Worm (Caenorhabditis elegans) whole organism, midembryonic: ENCODE results near the gene srg-23.

ENCODE experiments used
- T22C8.4 ChIP-seq: fragments of 200-800 bp; sonication (Bioruptor generic); IDR thresholded peaks from 2 replicates; pipeline ENCODE4 v1.3.6; 2022; ENCODE audit warnings: missing genetic modification characterization, missing compliant biosample characterization
- cog-1 ChIP-seq: sonication (generic microtip); optimal IDR thresholded peaks from 2 replicates; lab custom pipeline; 2016; ENCODE audit warnings: missing genetic modification characterization, missing compliant biosample characterization
- flt-1 ChIP-seq: fragments of 200-800 bp; sonication (Bioruptor generic); IDR thresholded peaks from 2 replicates; pipeline ENCODE4 v1.3.6; 2022; ENCODE audit warnings: missing genetic modification characterization, missing compliant biosample characterization
- klf-2 ChIP-seq: fragments of 200-800 bp; sonication (Bioruptor generic); conservative IDR thresholded peaks from 2 replicates; pipeline ENCODE4 v1.3.6; 2022; ENCODE audit warnings: missing genetic modification reagents, missing genetic modification characterization, missing compliant biosample characterization
- med-1 ChIP-seq: sonication (generic microtip); optimal IDR thresholded peaks from 2 replicates; lab custom pipeline; 2017; ENCODE audit warnings: missing genetic modification characterization, mild to moderate bottlenecking, missing compliant biosample characterization, antibody characterized with exemption, missing genetic modification reagents; ENCODE audit not compliant: insufficient read depth
- ref-1 ChIP-seq: fragments of 200-800 bp; sonication (Bioruptor generic); conservative IDR thresholded peaks from 2 replicates; pipeline ENCODE4 v1.3.6; 2022; ENCODE audit warnings: missing genetic modification reagents, missing genetic modification characterization, missing compliant biosample characterization
- tab-1 ChIP-seq: fragments of 200-800 bp; sonication (Bioruptor generic); IDR thresholded peaks from 2 replicates; pipeline ENCODE4 v1.3.6; 2022; ENCODE audit warnings: missing genetic modification characterization, missing compliant biosample characterization
- ztf-23 ChIP-seq: fragments of 200-800 bp; sonication (Bioruptor generic); IDR thresholded peaks from 2 replicates; pipeline ENCODE4 v1.3.6; 2022; ENCODE audit warnings: missing genetic modification reagents, missing genetic modification characterization, missing compliant biosample characterization
- ztf-29 ChIP-seq: fragments of 200-800 bp; sonication (Bioruptor generic); IDR thresholded peaks from 2 replicates; pipeline ENCODE4 v1.3.6; 2022; ENCODE audit warnings: missing genetic modification reagents, missing genetic modification characterization, missing compliant biosample characterization

srg-23 gene

ce11 chrII:3096857-3097256 lies 897 bp upstream of the srg-23 start, which contains the start of gene Y25C1A.14:
Gene Y25C1A.14, minus strand, starts transcription at chrII:3096957.
- no peak for TF ChIP-seq ztf-29 (GFP tag; lab: Robert Waterston, UW)
- no peak for TF ChIP-seq T22C8.4
- TF ChIP-seq cog-1 (tag; lab: Kevin White, UChicago) = no peak
- TF ChIP-seq klf-2 = no peak
- no peak for TF ChIP-seq ztf-23
- TF ChIP-seq ref-1 (GFP tag; lab: Robert Waterston, UW) = no peak
- no peak for TF ChIP-seq tab-1 (GFP tag; lab: Robert Waterston, UW)
- TF ChIP-seq med-1 (GFP tag; lab: Kevin White, UChicago) = no peak
- no peak for TF ChIP-seq flt-1 (GFP tag; lab: Robert Waterston, UW)

DNA sequence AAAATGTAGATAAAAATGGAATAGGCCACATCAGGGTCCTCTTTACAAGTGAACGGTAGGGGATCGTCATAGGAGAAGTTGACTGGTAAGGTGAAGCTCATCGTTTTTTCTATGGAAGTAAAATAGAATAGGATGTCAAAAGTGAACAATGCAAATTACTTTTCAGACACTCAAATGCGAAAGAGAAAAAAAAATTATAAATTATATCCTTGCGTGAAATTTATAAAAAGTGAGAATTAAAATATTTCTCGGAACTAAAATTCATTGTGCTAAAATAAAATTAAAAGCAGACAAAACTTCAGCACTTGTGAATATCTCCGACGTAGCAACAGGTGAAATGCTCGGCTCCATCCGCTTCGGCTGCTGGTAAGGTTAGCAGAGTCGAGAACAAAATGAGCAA lies 2.6 kb downstream of the srg-23 start, which contains the start of gene srg-22:
Gene srg-22, minus strand, starts transcription at position 101 of the 400 bp plus-strand sequence.
- TF ChIP-seq ztf-29 (GFP tag; lab: Robert Waterston, UW) = no peak

DNA sequence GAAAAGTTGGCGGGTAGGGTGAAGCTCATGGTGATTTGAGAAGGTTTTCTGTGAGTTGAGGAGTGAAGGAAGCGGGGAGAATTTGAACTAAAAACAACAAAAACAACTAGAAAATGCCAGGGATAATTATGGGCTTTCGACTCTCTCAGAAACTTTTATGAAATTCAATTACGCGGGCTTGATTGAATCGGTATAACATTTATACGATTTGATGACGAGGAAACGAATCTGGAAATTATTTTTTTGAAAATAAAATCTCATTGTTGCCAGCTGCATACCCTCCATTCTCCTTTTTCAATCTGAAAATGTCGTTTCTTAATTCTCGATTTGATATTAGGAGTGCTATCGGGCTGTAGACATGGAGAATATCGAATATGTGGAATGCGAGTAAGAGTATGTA lies 4.7 kb downstream of the srg-23 start, which contains the start of gene srg-21:
Gene srg-21, minus strand, starts transcription at position 101 of the 400 bp plus-strand sequence.
- no peak for TF ChIP-seq flt-1 (GFP tag; lab: Robert Waterston, UW)
- no peak for TF ChIP-seq med-1 (GFP tag; lab: Kevin White, UChicago)
- no peak for TF ChIP-seq klf-2
- no peak for TF ChIP-seq tab-1 (GFP tag; lab: Robert Waterston, UW)
- TF ChIP-seq cog-1 (tag; lab: Kevin White, UChicago) = no peak
- TF ChIP-seq ztf-29 (GFP tag; lab: Robert Waterston, UW) = no peak
- no peak for TF ChIP-seq ztf-23
- no peak for TF ChIP-seq ref-1 (GFP tag; lab: Robert Waterston, UW)
- TF ChIP-seq T22C8.4 = no peak

ce11 chrII:3087134-3087533 lies 8.8 kb downstream of the srg-23 start:
- TF ChIP-seq flt-1 (GFP tag; lab: Robert Waterston, UW) = no peak
- TF ChIP-seq ztf-23 = no peak
- TF ChIP-seq ztf-29 (GFP tag; lab: Robert Waterston, UW) = no peak
- no peak for TF ChIP-seq klf-2
- no peak for TF ChIP-seq cog-1 (tag; lab: Kevin White, UChicago)
- no peak for TF ChIP-seq med-1 (GFP tag; lab: Kevin White, UChicago)
- no peak for TF ChIP-seq tab-1 (GFP tag; lab: Robert Waterston, UW)
- no peak for TF ChIP-seq T22C8.4
- no peak for TF ChIP-seq ref-1 (GFP tag; lab: Robert Waterston, UW)

DNA sequence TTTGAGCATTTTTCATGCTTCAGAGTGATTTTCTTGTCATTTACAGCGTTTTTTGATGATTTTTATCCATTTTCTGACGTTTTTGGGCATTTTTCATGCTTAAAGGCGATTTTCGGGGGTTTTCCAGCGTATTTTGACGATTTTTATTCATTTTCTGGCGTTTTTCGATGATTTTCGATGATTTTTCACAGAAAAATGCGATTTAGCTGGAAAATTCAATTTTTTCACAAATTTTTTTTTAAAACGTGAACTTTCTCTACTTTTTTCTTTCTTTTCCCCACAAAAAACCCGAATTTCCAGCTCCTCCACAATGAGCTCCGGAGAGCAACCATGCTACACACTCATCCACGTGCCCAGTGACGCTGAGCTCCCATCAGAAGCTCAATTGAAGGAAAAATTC lies 17.5 kb downstream of the srg-23 start, which contains the start of gene copb-1:
Gene copb-1, plus strand, starts transcription at position 301 of the 400 bp plus-strand sequence.
- TF ChIP-seq flt-1 (GFP tag; lab: Robert Waterston, UW) (no peak), ref-1 (GFP tag; lab: Robert Waterston, UW) (no peak), T22C8.4 (no peak), cog-1 (tag; lab: Kevin White, UChicago) (no peak), ztf-23 (no peak), tab-1 (GFP tag; lab: Robert Waterston, UW) (no peak), klf-2 (no peak), med-1 (GFP tag; lab: Kevin White, UChicago) (no peak), ztf-29 (GFP tag; lab: Robert Waterston, UW) (no peak)

- TF ChIP-seq flt-1 (GFP tag; lab: Robert Waterston, UW) = peak; percentile 64; the same call in 1 of the 2 replicates
- no peak for TF ChIP-seq ztf-29 (GFP tag; lab: Robert Waterston, UW)
- no peak for TF ChIP-seq klf-2
- no peak for TF ChIP-seq tab-1 (GFP tag; lab: Robert Waterston, UW)
- TF ChIP-seq ztf-23 = peak; percentile 63
- no peak for TF ChIP-seq med-1 (GFP tag; lab: Kevin White, UChicago)
- no peak for TF ChIP-seq ref-1 (GFP tag; lab: Robert Waterston, UW)
- TF ChIP-seq T22C8.4 = no peak
- peak; percentile 57 for TF ChIP-seq cog-1 (tag; lab: Kevin White, UChicago)
Measured at ce11 chrII:3076915-3077314, 19.0 kb downstream of the srg-23 start, which contains the start of gene Y25C1A.8. Gene Y25C1A.8, minus strand, starts transcription at chrII:3076959.

- TF ChIP-seq T22C8.4 = 0 out of 2 replicates have a peak, but pooled peaks have one; percentile 15
- no peak for TF ChIP-seq klf-2
- peak; percentile 13; the same call in 1 of the 2 replicates for TF ChIP-seq ztf-29 (GFP tag; lab: Robert Waterston, UW)
Measured at ce11 chrII:3071012-3071749, 24.8 kb downstream of the srg-23 start, which contains the start of gene Y25C1A.7. Gene Y25C1A.7, minus strand, starts transcription at chrII:3071062.

DNA sequence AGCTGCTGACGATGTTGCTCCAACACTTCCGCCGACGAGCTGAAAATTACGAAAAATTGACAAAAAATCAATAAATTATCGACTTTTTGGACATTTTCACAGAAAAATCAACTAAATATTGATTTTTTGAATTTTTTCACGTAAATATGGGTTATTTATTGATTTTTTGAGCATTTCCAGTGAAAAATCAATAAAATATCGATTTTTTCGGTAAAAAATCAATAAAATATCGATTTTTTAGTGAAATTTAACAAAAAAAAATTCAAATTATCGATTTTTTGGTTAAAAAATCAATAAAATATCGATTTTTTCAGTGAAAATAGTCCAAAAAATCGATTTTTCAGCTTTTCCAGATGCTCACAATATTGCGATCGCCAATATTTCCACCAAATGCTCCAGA lies 25.8 kb downstream of the srg-23 start:
- TF ChIP-seq med-1 (GFP tag; lab: Kevin White, UChicago) = no peak
- TF ChIP-seq tab-1 (GFP tag; lab: Robert Waterston, UW) = no peak
- TF ChIP-seq T22C8.4 = peak; percentile 89
- TF ChIP-seq cog-1 (tag; lab: Kevin White, UChicago) = no peak
- TF ChIP-seq ztf-23 = no peak
- no peak for TF ChIP-seq ztf-29 (GFP tag; lab: Robert Waterston, UW)

DNA sequence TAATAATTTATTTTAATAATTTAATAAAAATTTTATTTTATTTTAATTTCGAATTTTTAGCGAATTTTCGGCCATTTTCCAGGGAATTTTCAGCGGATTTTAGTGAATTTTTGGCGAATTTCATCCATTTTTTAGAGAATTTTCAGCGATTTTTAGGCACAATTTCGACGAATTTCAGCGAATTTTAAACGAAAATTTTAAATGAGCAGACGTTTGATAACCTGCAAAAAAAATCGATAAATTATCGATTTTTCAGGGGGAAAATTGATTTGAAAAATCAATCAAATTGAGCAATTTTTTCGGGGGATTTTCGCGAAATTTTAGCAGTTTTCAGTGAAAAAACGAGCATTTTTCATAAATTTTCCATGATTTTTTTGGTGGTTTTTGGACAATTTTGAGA lies 27.3 kb downstream of the srg-23 start:
- TF ChIP-seq T22C8.4 (peak; percentile 21; the same call in 1 of the 2 replicates), ref-1 (GFP tag; lab: Robert Waterston, UW) (no peak)

DNA sequence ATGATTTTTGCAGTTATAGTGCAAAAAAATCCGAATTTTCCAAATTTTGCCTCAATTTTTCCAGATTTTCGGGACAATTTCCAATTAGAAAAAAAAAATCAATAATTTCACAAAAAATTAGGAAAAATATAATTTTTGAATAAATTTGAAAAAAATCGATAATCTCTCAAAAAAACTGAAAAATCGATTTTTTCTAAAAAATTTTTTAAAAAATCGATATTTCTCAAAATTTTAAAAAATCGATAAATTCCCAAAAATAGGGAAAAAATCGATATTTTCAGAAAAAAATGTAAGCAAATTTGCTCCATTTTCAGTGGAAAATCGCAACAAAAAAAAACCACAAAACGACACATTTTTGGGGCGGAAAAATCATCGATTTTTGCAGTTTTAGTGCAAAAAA lies 28.1 kb downstream of the srg-23 start:
- TF ChIP-seq T22C8.4 (peak; percentile 89), ztf-29 (GFP tag; lab: Robert Waterston, UW) (no peak)
